Fruit fly (Drosophila melanogaster) whole organism, pupa: ENCODE data around the gene vri.

Source experiments
- CG10348 ChIP-seq: fragments of 200-800 bp; sonication (Bioruptor generic); IDR thresholded peaks from 2 replicates; pipeline ENCODE4 v1.3.6; 2022; ENCODE audit warnings: missing biosample characterization, missing genetic modification characterization
- CG12605 ChIP-seq: fragments of 200-800 bp; sonication (Bioruptor generic); IDR thresholded peaks from 2 replicates; pipeline ENCODE4 v1.3.6; 2022; ENCODE audit warnings: missing biosample characterization, missing genetic modification characterization
- CG13204 ChIP-seq: fragments of 200-800 bp; sonication (Bioruptor generic); optimal IDR thresholded peaks from 2 replicates; lab custom pipeline; 2018; ENCODE audit warnings: missing biosample characterization, mild to moderate bottlenecking, missing genetic modification characterization, moderate library complexity
- CG14655 ChIP-seq: fragments of 200-800 bp; sonication (Bioruptor generic); optimal IDR thresholded peaks from 3 replicates; lab custom pipeline; 2017; ENCODE audit warnings: mild to moderate bottlenecking, missing biosample characterization, missing genetic modification reagents, missing genetic modification characterization
- CG15710 ChIP-seq: fragments of 200-800 bp; sonication (Bioruptor generic); optimal IDR thresholded peaks from 2 replicates; lab custom pipeline; 2018; ENCODE audit warnings: missing biosample characterization, mild to moderate bottlenecking, missing genetic modification characterization, moderate library complexity
- CG17806 ChIP-seq: fragments of 200-800 bp; sonication (Bioruptor generic); optimal IDR thresholded peaks from 2 replicates; lab custom pipeline; 2018; ENCODE audit warnings: missing biosample characterization, mild to moderate bottlenecking, missing genetic modification characterization, moderate library complexity
- CG32121 ChIP-seq: fragments of 200-800 bp; sonication (Bioruptor generic); IDR thresholded peaks from 2 replicates; pipeline ENCODE4 v1.3.6; 2022; ENCODE audit warnings: missing biosample characterization, missing genetic modification characterization
- CG34367 ChIP-seq: fragments of 200-800 bp; sonication (Bioruptor generic); optimal IDR thresholded peaks from 2 replicates; lab custom pipeline; 2018; ENCODE audit warnings: missing biosample characterization, mild to moderate bottlenecking, missing genetic modification characterization
- CG4496 ChIP-seq: fragments of 200-800 bp; sonication (Bioruptor generic); IDR thresholded peaks from 3 replicates; pipeline ENCODE4 v1.3.6; 2022; ENCODE audit warnings: missing biosample characterization, missing genetic modification characterization
- CG8159 ChIP-seq: fragments of 200-800 bp; sonication (Bioruptor generic); optimal IDR thresholded peaks from 3 replicates; lab custom pipeline; 2018; ENCODE audit warnings: missing biosample characterization, mild to moderate bottlenecking, missing genetic modification characterization, moderate library complexity
- CG8301 ChIP-seq: fragments of 200-800 bp; sonication (Bioruptor generic); optimal IDR thresholded peaks from 2 replicates; lab custom pipeline; 2018; ENCODE audit warnings: missing biosample characterization, mild to moderate bottlenecking, missing genetic modification characterization
- CG9948 ChIP-seq: fragments of 200-800 bp; sonication (Bioruptor generic); optimal IDR thresholded peaks from 2 replicates; lab custom pipeline; 2018; ENCODE audit warnings: missing biosample characterization, mild to moderate bottlenecking, missing genetic modification characterization, moderate library complexity
- D1 ChIP-seq: fragments of 200-800 bp; sonication (Bioruptor generic); optimal IDR thresholded peaks from 2 replicates; lab custom pipeline; 2018; ENCODE audit warnings: missing biosample characterization, mild to moderate bottlenecking, missing genetic modification characterization, moderate library complexity
- EcR ChIP-seq: fragments of 200-800 bp; sonication (Bioruptor generic); optimal IDR thresholded peaks from 3 replicates; lab custom pipeline; 2019; ENCODE audit warnings: missing biosample characterization, missing genetic modification characterization, mild to moderate bottlenecking, moderate library complexity, missing genetic modification reagents
- Ets98B ChIP-seq: fragments of 200-800 bp; sonication (Bioruptor generic); IDR thresholded peaks from 2 replicates; pipeline ENCODE4 v1.3.6; 2022; ENCODE audit warnings: missing biosample characterization, missing genetic modification characterization
- Pif1A ChIP-seq: fragments of 200-800 bp; sonication (Bioruptor generic); optimal IDR thresholded peaks from 3 replicates; lab custom pipeline; 2016; ENCODE audit warnings: missing biosample characterization, missing genetic modification characterization
- Pif1B ChIP-seq: fragments of 200-800 bp; sonication (Bioruptor generic); optimal IDR thresholded peaks from 3 replicates; lab custom pipeline; 2016; ENCODE audit warnings: missing biosample characterization, missing genetic modification characterization
- Snoo ChIP-seq: fragments of 200-800 bp; sonication (Bioruptor generic); optimal IDR thresholded peaks from 3 replicates; lab custom pipeline; 2017; ENCODE audit warnings: missing biosample characterization, mild to moderate bottlenecking, missing genetic modification characterization, inconsistent platforms
- fd96Ca ChIP-seq: fragments of 200-800 bp; sonication (Bioruptor generic); IDR thresholded peaks from 3 replicates; pipeline ENCODE4 v1.3.6; 2022; ENCODE audit warnings: missing biosample characterization, missing genetic modification characterization
- gl ChIP-seq: fragments of 200-800 bp; sonication (Bioruptor generic); optimal IDR thresholded peaks from 2 replicates; lab custom pipeline; 2018; ENCODE audit warnings: missing biosample characterization, mild to moderate bottlenecking, missing genetic modification characterization
- rn ChIP-seq: fragments of 200-800 bp; sonication (Bioruptor generic); IDR thresholded peaks from 2 replicates; pipeline ENCODE4 v1.3.6; 2022; ENCODE audit warnings: missing biosample characterization, missing genetic modification characterization

The vri gene

DNA sequence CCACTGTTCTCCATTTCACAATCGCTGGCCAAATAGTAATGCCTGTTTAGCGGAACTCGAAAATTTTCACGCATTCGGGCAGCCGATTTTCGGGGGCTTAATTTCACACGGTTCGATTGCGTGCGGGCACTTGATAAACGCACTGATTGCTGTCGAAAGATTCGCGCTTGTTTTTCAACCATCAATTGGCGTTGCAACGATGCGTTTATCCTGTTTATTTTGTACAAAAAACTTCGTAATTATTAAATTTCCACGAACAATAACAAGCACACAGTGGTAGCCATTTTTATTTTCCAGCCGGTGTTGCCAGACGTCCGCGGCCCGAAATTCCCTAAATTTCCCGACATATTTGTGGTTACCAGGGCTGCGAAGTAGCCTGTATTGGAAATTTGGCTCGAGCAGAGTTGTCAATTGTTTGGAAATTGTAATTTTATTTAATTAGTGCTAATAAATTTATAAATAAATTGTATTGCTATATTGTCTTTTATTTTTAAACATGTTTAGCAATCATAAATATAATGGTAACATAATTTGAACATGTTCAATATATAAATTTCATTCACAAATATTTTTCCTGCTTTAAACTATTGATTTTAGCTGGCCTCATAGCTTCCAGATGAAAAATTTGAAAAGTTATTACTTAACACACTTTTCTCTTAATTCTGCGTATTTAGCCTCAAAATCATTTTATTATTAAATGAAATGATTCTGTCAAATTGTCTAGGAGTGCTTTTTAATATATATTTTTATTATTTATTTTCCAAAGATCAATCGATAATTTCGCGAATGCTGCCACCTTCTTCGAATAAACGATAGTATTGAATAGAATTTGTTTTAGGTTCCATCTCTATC, 37.9 kb downstream of the vri start, which contains the start of the genes Ncoa6 and cype:
Gene Ncoa6, minus strand, starts transcription at position 270 of the 852 bp plus-strand sequence.
Gene cype, plus strand, starts transcription at position 814 of the 852 bp plus-strand sequence.
- peak; percentile 17 for TF ChIP-seq CG34367 (tag; lab: Kevin White, UChicago)
- no peak for TF ChIP-seq gl (tag; lab: Kevin White, UChicago)
- TF ChIP-seq CG8159 (tag; lab: Kevin White, UChicago) = peak; percentile 52
- peak; percentile 26 for TF ChIP-seq CG14655
- no peak for TF ChIP-seq Pif1A
- TF ChIP-seq rn (GFP tag; lab: Robert Waterston, UW) = no peak
- peak; percentile 25 for TF ChIP-seq Snoo
- no peak for TF ChIP-seq EcR (GFP tag; lab: Kevin White, UChicago)
- TF ChIP-seq CG32121 (GFP tag; lab: Robert Waterston, UW) = peak; percentile 43; the same call in 1 of the 2 replicates
- TF ChIP-seq fd96Ca = peak; percentile 14; the same call in 1 of the 3 replicates
- peak; percentile 46 for TF ChIP-seq CG15710 (tag; lab: Kevin White, UChicago)
- no peak for TF ChIP-seq CG13204 (GFP tag; lab: Kevin White, UChicago)
- TF ChIP-seq D1 (tag; lab: Kevin White, UChicago) = no peak
- peak; percentile 59; the same call in 1 of the 3 replicates for TF ChIP-seq CG4496 (GFP tag; lab: Robert Waterston, UW)
- TF ChIP-seq CG10348 (GFP tag; lab: Robert Waterston, UW) = no peak
- no peak for TF ChIP-seq Pif1B (GFP tag; lab: Kevin White, UChicago)
- TF ChIP-seq CG12605 = no peak
- TF ChIP-seq CG17806 = peak; percentile 51
- peak; percentile 21 for TF ChIP-seq Ets98B (GFP tag; lab: Robert Waterston, UW)
- TF ChIP-seq CG8301 (tag; lab: Kevin White, UChicago) = peak; percentile 3
- TF ChIP-seq CG9948 (tag; lab: Kevin White, UChicago) = peak; percentile 33

DNA sequence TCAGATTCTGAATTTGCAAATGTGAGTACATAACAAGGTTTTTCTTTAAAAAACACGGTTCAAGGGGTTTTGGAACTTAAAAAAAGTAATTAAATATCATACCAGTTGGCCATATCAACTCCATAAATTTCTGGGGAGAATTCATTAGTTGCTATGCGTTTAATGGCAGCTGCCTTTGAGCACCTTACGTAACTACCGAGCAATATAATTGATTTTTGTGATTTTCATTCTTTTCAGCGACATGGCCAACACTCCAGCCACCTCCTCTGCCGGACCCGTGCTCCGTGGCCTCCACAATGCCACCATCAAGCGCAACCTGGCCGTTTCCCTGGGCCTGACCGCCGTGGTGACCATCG, 38.5 kb downstream of the vri start:
- TF ChIP-seq rn (GFP tag; lab: Robert Waterston, UW) (no peak), EcR (GFP tag; lab: Kevin White, UChicago) (peak; percentile 43)

DNA sequence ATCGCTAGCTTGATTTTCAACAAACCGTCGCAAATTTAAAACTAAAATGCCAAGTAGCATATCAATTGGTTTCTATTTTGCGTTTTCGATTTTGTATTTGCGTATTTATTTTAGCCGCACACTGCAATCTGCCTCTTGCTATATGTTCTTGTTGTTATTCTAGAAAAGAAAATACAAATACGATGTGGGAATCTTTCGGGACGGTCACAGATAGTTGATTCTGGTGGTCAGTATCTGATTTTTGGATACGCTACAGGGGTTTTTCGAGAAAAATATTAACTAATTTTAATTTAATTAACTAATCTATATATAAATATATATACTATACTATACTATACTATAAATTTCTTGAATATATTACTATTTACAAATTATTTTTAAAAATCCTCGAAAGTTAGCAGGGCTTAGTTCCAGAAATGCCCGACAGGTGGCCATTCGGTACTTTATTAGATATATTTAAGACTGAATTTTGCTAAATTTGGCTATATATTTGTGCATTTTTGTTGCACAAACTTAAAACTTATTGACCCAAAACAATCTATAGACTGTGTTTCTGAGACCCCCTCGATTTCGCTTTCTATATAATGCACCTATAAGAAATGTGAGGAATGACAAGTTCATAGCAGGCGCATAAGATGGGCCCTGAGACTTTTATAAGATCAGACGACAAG, 40.2 kb downstream of the vri start, which contains the start of gene CG14022:
Gene CG14022, minus strand, starts transcription at position 51 of the 671 bp plus-strand sequence.
- TF ChIP-seq CG14655 = peak; percentile 2
- TF ChIP-seq D1 (tag; lab: Kevin White, UChicago) = no peak
- no peak for TF ChIP-seq Pif1B (GFP tag; lab: Kevin White, UChicago)
- TF ChIP-seq, all 21 proteins: peak for 1

DNA sequence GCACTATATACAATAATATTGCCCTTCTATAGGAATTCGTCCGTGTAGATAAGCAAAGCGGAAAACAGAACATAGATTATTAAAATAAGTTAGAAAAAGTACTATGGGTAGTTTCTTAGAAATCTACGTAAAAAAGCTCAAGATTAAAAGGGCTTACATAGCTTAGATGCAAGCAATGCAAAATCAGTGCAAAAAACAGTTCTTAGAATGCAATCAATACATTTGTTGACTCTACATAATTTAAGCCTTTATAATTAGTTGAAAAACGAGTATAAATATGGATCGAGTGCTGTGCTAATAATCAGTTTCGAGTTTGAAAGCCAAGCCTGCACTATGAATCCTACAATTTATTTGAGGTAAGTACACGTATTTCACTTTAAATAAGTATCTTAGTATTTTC, 40.8 kb downstream of the vri start, which contains the start of gene TotM:
Gene TotM, plus strand, starts transcription at position 301 of the 400 bp plus-strand sequence.
- TF ChIP-seq D1 (tag; lab: Kevin White, UChicago) (no peak), CG34367 (tag; lab: Kevin White, UChicago) (no peak), CG32121 (GFP tag; lab: Robert Waterston, UW) (no peak), rn (GFP tag; lab: Robert Waterston, UW) (no peak), EcR (GFP tag; lab: Kevin White, UChicago) (no peak), CG9948 (tag; lab: Kevin White, UChicago) (no peak), CG14655 (no peak), CG4496 (GFP tag; lab: Robert Waterston, UW) (no peak), CG13204 (GFP tag; lab: Kevin White, UChicago) (no peak), CG15710 (tag; lab: Kevin White, UChicago) (no peak), Ets98B (GFP tag; lab: Robert Waterston, UW) (no peak), Snoo (no peak), CG8159 (tag; lab: Kevin White, UChicago) (no peak), CG10348 (GFP tag; lab: Robert Waterston, UW) (no peak), gl (tag; lab: Kevin White, UChicago) (no peak), fd96Ca (no peak), CG8301 (tag; lab: Kevin White, UChicago) (no peak), CG17806 (no peak), CG12605 (no peak)

DNA sequence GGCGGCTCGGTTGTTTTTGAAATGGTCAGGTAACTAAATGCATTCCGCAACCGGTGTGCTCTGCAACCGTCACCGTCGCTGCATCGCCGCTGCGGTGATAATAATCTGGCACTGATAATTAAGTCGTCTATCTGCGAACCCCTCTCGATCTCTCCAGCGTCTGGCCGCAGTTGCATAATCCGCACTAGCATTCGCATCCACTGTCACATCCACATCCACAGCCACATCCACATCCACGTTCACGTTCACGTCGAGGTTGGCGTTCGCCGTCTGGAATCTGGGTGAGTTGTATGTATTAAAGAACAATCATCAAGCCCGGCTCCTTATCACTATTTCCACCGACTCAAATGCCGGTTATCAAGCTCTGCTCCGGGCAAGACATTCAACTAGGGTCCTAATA, 43.8 kb downstream of the vri start:
- TF ChIP-seq CG13204 (GFP tag; lab: Kevin White, UChicago) (peak; percentile 57), Ets98B (GFP tag; lab: Robert Waterston, UW) (no peak), CG17806 (no peak), gl (tag; lab: Kevin White, UChicago) (no peak), CG8159 (tag; lab: Kevin White, UChicago) (no peak), CG15710 (tag; lab: Kevin White, UChicago) (no peak), rn (GFP tag; lab: Robert Waterston, UW) (no peak), CG4496 (GFP tag; lab: Robert Waterston, UW) (no peak), EcR (GFP tag; lab: Kevin White, UChicago) (peak; percentile 3)

DNA sequence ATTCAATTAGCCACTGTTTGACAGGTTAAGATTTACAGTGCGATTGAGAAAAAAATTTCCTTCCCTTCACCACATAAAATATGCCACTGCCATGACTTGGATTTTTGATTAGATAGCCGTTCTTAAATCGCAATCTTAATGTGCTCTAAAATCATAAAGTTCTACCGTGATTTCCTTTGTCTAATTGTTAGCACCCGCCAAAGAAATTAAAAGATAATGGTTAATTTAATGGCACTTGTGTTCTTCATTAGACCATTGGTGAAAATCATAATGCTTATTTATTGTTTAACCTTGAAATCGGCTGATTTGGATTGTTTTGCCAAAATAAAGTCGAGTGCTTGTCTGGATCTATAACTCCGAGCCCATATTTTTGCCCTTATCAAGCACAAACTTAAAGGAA, 48.4 kb downstream of the vri start:
- TF ChIP-seq rn (GFP tag; lab: Robert Waterston, UW) (no peak), Pif1A (no peak), CG32121 (GFP tag; lab: Robert Waterston, UW) (no peak), CG12605 (no peak), fd96Ca (no peak), CG9948 (tag; lab: Kevin White, UChicago) (no peak), EcR (GFP tag; lab: Kevin White, UChicago) (no peak), Ets98B (GFP tag; lab: Robert Waterston, UW) (no peak)
- TF ChIP-seq, all 21 proteins: peak for 0
